Worm (Caenorhabditis elegans) whole organism, dauer: ENCODE measurements around the gene skr-6.

Experiments
- unc-62 ChIP-seq: sonication (generic microtip); optimal IDR thresholded peaks from 2 replicates; lab custom pipeline; 2017; ENCODE audit warnings: missing biosample characterization, missing genetic modification reagents, missing genetic modification characterization

The skr-6 gene

ce11 chrV:18244408-18244807, 25.4 kb downstream of the skr-6 start:
- TF ChIP-seq unc-62 (GFP tag; lab: Kevin White, UChicago), result no peak

ce11 chrV:18243227-18243626, 26.6 kb downstream of the skr-6 start:
- TF ChIP-seq unc-62 (GFP tag; lab: Kevin White, UChicago), result no peak

ce11 chrV:18241328-18241727, 28.5 kb downstream of the skr-6 start, which contains the start of gene R10E8.8:
Gene R10E8.8, minus strand, starts transcription at chrV:18241670.
- TF ChIP-seq unc-62 (GFP tag; lab: Kevin White, UChicago), result no peak

- no peak for TF ChIP-seq unc-62 (GFP tag; lab: Kevin White, UChicago)
Measured at ce11 chrV:18236714-18237288, 33.0 kb downstream of the skr-6 start, which contains the start of gene R10E8.3. Gene R10E8.3, minus strand, starts transcription at chrV:18236764.

ce11 chrV:18235808-18236207, 34.0 kb downstream of the skr-6 start:
- TF ChIP-seq unc-62 (GFP tag; lab: Kevin White, UChicago), result no peak

- no peak for TF ChIP-seq unc-62 (GFP tag; lab: Kevin White, UChicago)
Measured at ce11 chrV:18224353-18224752, 45.4 kb downstream of the skr-6 start, which contains the start of gene F16H6.10. Gene F16H6.10, minus strand, starts transcription at chrV:18224453.
